Fruit fly (Drosophila melanogaster) whole organism, wandering third instar larva: ENCODE measurements around the gene mRpL12.

Experiments used
- Abd-B ChIP-seq: fragments of >200 bp; optimal IDR thresholded peaks from 2 replicates; lab custom pipeline; 2017; ENCODE audit warnings: missing biosample characterization, missing genetic modification characterization
- CG32264 ChIP-seq: fragments of 200-800 bp; sonication (Bioruptor generic); optimal IDR thresholded peaks from 2 replicates; lab custom pipeline; 2016; ENCODE audit warnings: missing biosample characterization, missing genetic modification characterization
- CG9705 ChIP-seq: fragments of 200-800 bp; sonication (Bioruptor generic); optimal IDR thresholded peaks from 2 replicates; lab custom pipeline; 2018; ENCODE audit warnings: missing biosample characterization, mild to moderate bottlenecking, missing genetic modification characterization
- CrebA ChIP-seq: fragments of 200-800 bp; sonication (Bioruptor generic); optimal IDR thresholded peaks from 2 replicates; lab custom pipeline; 2016; ENCODE audit warnings: missing biosample characterization, mild to moderate bottlenecking, missing genetic modification characterization, borderline replicate concordance
- Dfd ChIP-seq: fragments of >200 bp; optimal IDR thresholded peaks from 2 replicates; lab custom pipeline; 2017; ENCODE audit warnings: missing biosample characterization, missing genetic modification characterization
- Dif ChIP-seq: fragments of 200-275, 200-300 bp; sonication (Bioruptor generic); optimal IDR thresholded peaks from 2 replicates; lab custom pipeline; 2018; ENCODE audit warnings: missing biosample characterization, missing genetic modification characterization; ENCODE audit not compliant: partially characterized antibody
- GATAd ChIP-seq: sonication (Bioruptor generic); optimal IDR thresholded peaks from 2 replicates; lab custom pipeline; 2016; ENCODE audit warnings: missing biosample characterization, missing genetic modification characterization
- HLH106 ChIP-seq: fragments of 200-800 bp; optimal IDR thresholded peaks from 3 replicates; lab custom pipeline; 2019; ENCODE audit warnings: missing biosample characterization, mild to moderate bottlenecking, missing genetic modification characterization, moderate library complexity
- Hnf4 ChIP-seq: fragments of 200-800 bp; sonication (Bioruptor generic); optimal IDR thresholded peaks from 2 replicates; lab custom pipeline; 2016; ENCODE audit warnings: missing biosample characterization, mild to moderate bottlenecking, missing genetic modification characterization
- Hr78 ChIP-seq: fragments of >200 bp; optimal IDR thresholded peaks from 2 replicates; lab custom pipeline; 2017; ENCODE audit warnings: missing biosample characterization, missing genetic modification characterization
- Hr83 ChIP-seq: fragments of 200-300 bp; sonication (Bioruptor generic); optimal IDR thresholded peaks from 2 replicates; lab custom pipeline; 2016; ENCODE audit warnings: missing biosample characterization, mild to moderate bottlenecking, missing genetic modification characterization, moderate library complexity; ENCODE audit not compliant: poor library complexity, severe bottlenecking
- Jra ChIP-seq: sonication (Bioruptor generic); optimal IDR thresholded peaks from 2 replicates; lab custom pipeline; 2016; ENCODE audit warnings: missing biosample characterization, missing genetic modification characterization
- Mio ChIP-seq: sonication (Bioruptor generic); optimal IDR thresholded peaks from 2 replicates; lab custom pipeline; 2016; ENCODE audit warnings: missing biosample characterization, missing genetic modification characterization
- OdsH ChIP-seq: fragments of 200-800 bp; sonication (Bioruptor generic); optimal IDR thresholded peaks from 2 replicates; lab custom pipeline; 2016; ENCODE audit warnings: missing biosample characterization, mild to moderate bottlenecking, missing genetic modification characterization
- Rel ChIP-seq, 2 experiments: fragments of 200-800 bp; sonication (Bioruptor generic) in 1 of 2; optimal IDR thresholded peaks; 2 replicates in 1 of 2; 3 replicates in 1 of 2; lab custom pipeline; 2016 to 2019; ENCODE audit warnings: mild to moderate bottlenecking in 2 of 2, missing biosample characterization in 2 of 2, missing genetic modification characterization in 2 of 2, moderate library complexity in 1 of 2
- Sp1 ChIP-seq: fragments of 200-800 bp; sonication (Bioruptor generic); optimal IDR thresholded peaks from 3 replicates; lab custom pipeline; 2019; ENCODE audit warnings: missing biosample characterization, mild to moderate bottlenecking, missing genetic modification characterization, moderate library complexity
- Vsx2 ChIP-seq: fragments of 200-300, 225-300 bp; sonication (Bioruptor generic); optimal IDR thresholded peaks from 2 replicates; lab custom pipeline; 2018; ENCODE audit warnings: missing biosample characterization, missing genetic modification characterization; ENCODE audit not compliant: partially characterized antibody
- br ChIP-seq: fragments of 200-800 bp; sonication (Bioruptor generic); optimal IDR thresholded peaks from 2 replicates; lab custom pipeline; 2016; ENCODE audit warnings: missing biosample characterization, missing genetic modification characterization
- brk ChIP-seq: fragments of 200-800 bp; sonication (Bioruptor generic); optimal IDR thresholded peaks from 2 replicates; lab custom pipeline; 2016; ENCODE audit warnings: missing biosample characterization, mild to moderate bottlenecking, missing genetic modification characterization
- dmrt93B ChIP-seq: fragments of 200-800 bp; sonication (Bioruptor generic); optimal IDR thresholded peaks from 2 replicates; lab custom pipeline; 2018; ENCODE audit warnings: missing biosample characterization, mild to moderate bottlenecking, missing genetic modification characterization
- ey ChIP-seq: fragments of 200-800 bp; sonication (Bioruptor generic); optimal IDR thresholded peaks from 2 replicates; lab custom pipeline; 2016; ENCODE audit warnings: missing biosample characterization, missing genetic modification characterization
- foxo ChIP-seq, 2 experiments: fragments of 200-800 bp; sonication (Bioruptor generic); optimal IDR thresholded peaks; 2 replicates in 1 of 2; 3 replicates in 1 of 2; lab custom pipeline; 2016 to 2017; ENCODE audit warnings: missing biosample characterization in 2 of 2, missing genetic modification characterization in 2 of 2
- fru ChIP-seq: fragments of 200-800 bp; sonication (Bioruptor generic); optimal IDR thresholded peaks from 3 replicates; lab custom pipeline; 2016; ENCODE audit warnings: missing biosample characterization, mild to moderate bottlenecking, missing genetic modification characterization
- h ChIP-seq: fragments of 200-800 bp; sonication (Bioruptor generic); optimal IDR thresholded peaks from 3 replicates; lab custom pipeline; 2016; ENCODE audit warnings: missing biosample characterization, mild to moderate bottlenecking, missing genetic modification characterization
- jim ChIP-seq: fragments of 175-275, 200-325 bp; sonication (Bioruptor generic); optimal IDR thresholded peaks from 2 replicates; lab custom pipeline; 2016; ENCODE audit warnings: missing biosample characterization, mild to moderate bottlenecking, missing genetic modification characterization
- pan ChIP-seq: fragments of >200 bp; optimal IDR thresholded peaks from 2 replicates; lab custom pipeline; 2017
- psq ChIP-seq: fragments of 200-800 bp; sonication (Bioruptor generic); optimal IDR thresholded peaks from 3 replicates; lab custom pipeline; 2017; ENCODE audit warnings: missing biosample characterization, mild to moderate bottlenecking, missing genetic modification characterization, moderate library complexity
- rgr ChIP-seq: fragments of 200-800 bp; sonication (Bioruptor generic); optimal IDR thresholded peaks from 3 replicates; lab custom pipeline; 2016; ENCODE audit warnings: missing biosample characterization, mild to moderate bottlenecking, missing genetic modification characterization
- sage ChIP-seq: fragments of 200-800 bp; sonication (Bioruptor generic); optimal IDR thresholded peaks from 2 replicates; lab custom pipeline; 2016; ENCODE audit warnings: missing biosample characterization, mild to moderate bottlenecking, missing genetic modification characterization
- sv ChIP-seq: fragments of 200-800 bp; sonication (Bioruptor generic); optimal IDR thresholded peaks from 3 replicates; lab custom pipeline; 2016; ENCODE audit warnings: missing biosample characterization, missing genetic modification characterization
- tai ChIP-seq: sonication (Bioruptor generic); optimal IDR thresholded peaks from 2 replicates; lab custom pipeline; 2016; ENCODE audit warnings: missing biosample characterization, missing genetic modification characterization
- usp ChIP-seq: fragments of >200 bp; optimal IDR thresholded peaks from 2 replicates; lab custom pipeline; 2017; ENCODE audit warnings: missing biosample characterization, missing genetic modification characterization
- woc ChIP-seq: sonication (Bioruptor generic); optimal IDR thresholded peaks from 2 replicates; lab custom pipeline; 2016; ENCODE audit warnings: missing biosample characterization, mild to moderate bottlenecking, missing genetic modification characterization

The mRpL12 gene

DNA sequence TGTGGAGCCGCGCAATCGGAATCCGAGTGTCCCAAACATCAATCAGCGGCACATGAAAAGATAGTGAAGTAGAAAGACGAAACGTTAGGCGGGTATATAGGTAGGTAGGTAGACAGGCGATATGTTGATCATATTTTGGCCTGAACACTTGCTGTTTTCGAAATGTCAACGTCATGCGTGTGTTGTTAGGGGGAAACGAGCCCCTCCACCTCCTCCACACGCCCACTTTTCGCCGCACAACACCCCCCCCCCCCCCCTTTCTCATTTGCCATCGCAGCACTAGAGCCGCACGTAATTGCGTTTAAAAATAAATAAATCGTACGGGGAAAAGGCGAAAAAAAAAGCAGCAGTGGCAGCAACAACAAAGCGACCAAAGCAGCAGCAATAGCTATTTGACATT, 6.8 kb upstream of the mRpL12 start:
- TF ChIP-seq Dfd (peak; percentile 57), CrebA (GFP tag; lab: Kevin White, UChicago) (no peak)
- TF ChIP-seq, all 38 proteins: peak for 1

DNA sequence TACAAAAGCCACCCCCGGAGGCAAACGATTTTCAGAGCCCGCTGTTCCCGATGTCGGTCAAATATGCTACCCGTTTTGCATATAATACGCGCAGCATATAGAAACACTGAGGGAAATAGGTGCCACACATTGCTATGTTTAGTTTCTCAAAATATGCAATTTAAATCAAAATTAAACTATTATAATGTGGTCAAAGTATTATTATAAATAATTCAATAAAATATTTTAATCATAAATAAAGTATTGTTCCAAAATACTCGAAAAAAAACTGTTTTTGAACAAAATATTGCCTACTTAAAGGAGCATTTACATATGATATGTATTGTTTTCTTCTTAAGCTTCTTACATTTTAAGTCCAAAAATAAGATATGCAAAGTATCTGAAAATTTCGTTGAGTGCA, 5.6 kb upstream of the mRpL12 start:
- TF ChIP-seq psq (GFP tag; lab: Kevin White, UChicago) (no peak), foxo (GFP tag; optimal IDR thresholded peaks at IDR 0.05; lab: Kevin White, UChicago) (no peak), fru (no peak), ey (GFP tag; lab: Kevin White, UChicago) (no peak), sage (GFP tag; lab: Kevin White, UChicago) (no peak), rgr (GFP tag; lab: Kevin White, UChicago) (no peak), Hnf4 (GFP tag; lab: Kevin White, UChicago) (no peak), usp (GFP tag; lab: Kevin White, UChicago) (no peak), GATAd (GFP tag; lab: Kevin White, UChicago) (no peak), Rel (GFP tag; optimal IDR thresholded peaks at IDR 0.05; lab: Kevin White, UChicago) (no peak), Rel (tag; optimal IDR thresholded peaks at IDR 0.05; lab: Kevin White, UChicago) (no peak), CG9705 (GFP tag; lab: Kevin White, UChicago) (no peak)
- TF ChIP-seq, all 38 proteins: peak for 0

DNA sequence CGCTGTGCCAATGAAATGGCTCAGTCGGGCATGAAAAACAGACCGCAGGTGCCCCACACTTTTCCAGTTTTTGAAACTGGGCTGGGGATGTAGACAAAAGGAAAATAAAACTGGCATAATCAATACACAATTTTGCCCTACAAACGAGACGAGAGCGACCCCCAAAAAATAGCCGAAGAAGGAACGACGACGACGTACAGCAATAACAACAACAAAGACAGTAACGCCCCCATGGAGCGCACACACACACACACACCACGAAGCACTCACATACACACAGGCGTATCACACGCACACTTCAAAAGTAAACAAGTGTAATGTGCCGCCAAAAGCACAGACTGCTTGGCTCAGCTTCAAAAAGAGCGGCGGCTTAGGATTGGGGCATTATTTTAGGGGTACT, 5.1 kb upstream of the mRpL12 start:
- TF ChIP-seq psq (GFP tag; lab: Kevin White, UChicago) (no peak), fru (no peak), HLH106 (no peak), sage (GFP tag; lab: Kevin White, UChicago) (no peak), Hr83 (GFP tag; lab: Kevin White, UChicago) (peak; percentile 1), sv (GFP tag; lab: Kevin White, UChicago) (no peak)
- TF ChIP-seq, all 38 proteins: peak for 1

DNA sequence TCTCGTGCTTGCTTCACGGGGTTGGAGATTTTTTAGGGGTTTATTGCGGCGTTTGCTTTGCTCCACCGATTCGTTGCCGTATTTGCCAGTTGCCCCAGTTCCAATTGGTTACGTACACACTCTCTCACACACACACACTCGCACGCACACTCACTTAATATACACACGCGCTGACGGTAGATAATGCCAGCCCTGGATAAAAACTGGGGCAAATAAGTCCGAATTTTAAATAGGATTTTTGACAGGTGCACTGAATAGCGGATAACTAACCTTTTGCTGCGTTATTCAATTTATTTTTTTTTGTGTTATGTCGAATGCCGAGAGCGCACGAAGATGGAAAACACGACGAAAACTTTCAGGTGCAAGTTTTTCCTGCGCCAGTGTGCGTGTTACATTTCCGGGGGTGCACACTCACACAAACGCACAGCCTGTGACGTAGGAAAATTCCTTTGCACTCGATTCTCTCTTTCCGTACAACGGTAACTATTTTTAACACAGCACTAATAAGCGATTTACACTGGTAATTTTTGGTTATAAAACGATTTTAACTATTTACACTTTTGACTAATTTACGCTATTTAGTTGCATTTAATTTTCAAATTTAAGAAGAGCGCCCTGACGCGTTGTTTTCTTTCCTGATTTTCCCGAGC, 3.9 kb upstream of the mRpL12 start:
- TF ChIP-seq Hr78 (GFP tag; lab: Kevin White, UChicago) (no peak), jim (no peak), Abd-B (no peak), pan (lab: Kevin White, UChicago) (no peak), Sp1 (GFP tag; lab: Kevin White, UChicago) (no peak)

DNA sequence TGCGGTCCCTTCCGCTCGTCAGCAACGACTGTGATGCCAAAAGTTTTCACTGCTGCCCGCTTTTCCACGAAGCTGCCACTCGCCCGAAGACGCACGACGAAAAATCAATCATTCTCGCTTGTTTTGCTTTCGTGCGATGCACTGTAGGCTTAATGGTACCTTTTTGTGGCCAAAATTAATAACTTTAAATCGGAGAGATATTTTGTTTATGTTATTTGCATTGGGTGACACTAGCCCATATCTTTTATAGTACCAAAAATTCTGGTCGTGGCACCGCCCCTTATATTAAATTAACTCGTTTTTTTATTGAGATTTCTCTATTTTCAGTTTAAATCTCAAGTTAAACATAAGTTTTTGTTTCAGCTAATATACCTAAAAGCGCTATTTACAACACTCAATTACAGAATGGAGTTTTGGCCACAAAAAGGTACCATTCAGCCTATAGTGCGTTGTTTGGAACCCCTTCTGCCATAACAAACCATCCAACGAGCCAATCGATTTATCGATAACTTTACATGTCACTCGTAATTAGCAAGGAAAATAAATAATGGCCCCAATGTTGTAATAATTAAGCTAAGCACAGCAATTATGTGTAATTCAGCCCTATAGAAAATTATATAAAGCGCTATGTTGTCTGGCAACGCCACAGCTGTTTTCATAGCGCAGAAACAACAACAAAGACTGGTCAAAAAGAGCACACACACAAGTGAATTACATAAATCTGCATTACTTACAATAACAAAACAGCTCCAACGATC, 3.2 kb upstream of the mRpL12 start:
- TF ChIP-seq ey (GFP tag; lab: Kevin White, UChicago) (peak; percentile 36), Dif (GFP tag; lab: Kevin White, UChicago) (peak; percentile 4), CrebA (GFP tag; lab: Kevin White, UChicago) (no peak), OdsH (peak; percentile 15), Sp1 (GFP tag; lab: Kevin White, UChicago) (peak; percentile 61), brk (GFP tag; lab: Kevin White, UChicago) (no peak), fru (peak; percentile 43), rgr (GFP tag; lab: Kevin White, UChicago) (peak; percentile 32), woc (GFP tag; lab: Kevin White, UChicago) (peak; percentile 65), sv (GFP tag; lab: Kevin White, UChicago) (peak; percentile 12), Hnf4 (GFP tag; lab: Kevin White, UChicago) (peak; percentile 29), Dfd (no peak), Rel (GFP tag; optimal IDR thresholded peaks at IDR 0.05; lab: Kevin White, UChicago) (no peak), Rel (tag; optimal IDR thresholded peaks at IDR 0.05; lab: Kevin White, UChicago) (no peak), h (GFP tag; lab: Kevin White, UChicago) (peak; percentile 56), Mio (GFP tag; lab: Kevin White, UChicago) (no peak), HLH106 (peak; percentile 66), usp (GFP tag; lab: Kevin White, UChicago) (no peak), Hr78 (GFP tag; lab: Kevin White, UChicago) (no peak), foxo (GFP tag; optimal IDR thresholded peaks at IDR 0.05; lab: Kevin White, UChicago) (peak in 1 of 2 experiments; percentile 62), Vsx2 (peak; percentile 53), Jra (GFP tag; lab: Kevin White, UChicago) (no peak), CG32264 (GFP tag; lab: Kevin White, UChicago) (no peak), br (peak; percentile 58), Abd-B (no peak), tai (no peak), jim (no peak), dmrt93B (no peak)
